Worm (Caenorhabditis elegans) whole organism, young adult: ENCODE results near the gene C44H4.6.

Experiments used
- C06A6.2 ChIP-seq: fragments of 200-800 bp; sonication (Bioruptor generic); conservative IDR thresholded peaks from 2 replicates; pipeline ENCODE4 v1.3.6; 2022; ENCODE audit warnings: missing genetic modification characterization, missing compliant biosample characterization
- D2030.7 ChIP-seq: fragments of 200-800 bp; sonication (Bioruptor generic); IDR thresholded peaks from 2 replicates; pipeline ENCODE4 v1.3.6; 2022; ENCODE audit warnings: missing genetic modification reagents, missing genetic modification characterization, missing compliant biosample characterization
- F10E7.11 ChIP-seq: sonication (generic microtip); optimal IDR thresholded peaks from 2 replicates; lab custom pipeline; 2017; ENCODE audit warnings: mild to moderate bottlenecking, missing genetic modification characterization, moderate library complexity, missing compliant biosample characterization
- F23B12.7 ChIP-seq: sonication (generic microtip); optimal IDR thresholded peaks from 2 replicates; lab custom pipeline; 2017; ENCODE audit warnings: missing genetic modification characterization, mild to moderate bottlenecking, missing compliant biosample characterization, antibody characterized with exemption, moderate library complexity; ENCODE audit not compliant: insufficient read depth
- F39B2.1 ChIP-seq: fragments of 200-800 bp; sonication (Bioruptor generic); IDR thresholded peaks from 2 replicates; pipeline ENCODE4 v1.3.6; 2022; ENCODE audit warnings: missing genetic modification reagents, missing genetic modification characterization, missing compliant biosample characterization
- T07F8.4 ChIP-seq: sonication (generic microtip); optimal IDR thresholded peaks from 2 replicates; lab custom pipeline; 2016; ENCODE audit warnings: mild to moderate bottlenecking, missing genetic modification characterization, moderate library complexity, missing compliant biosample characterization
- akir-1 ChIP-seq: fragments of 200-800 bp; sonication (Bioruptor generic); optimal IDR thresholded peaks from 2 replicates; lab custom pipeline; 2018; ENCODE audit warnings: mild to moderate bottlenecking, missing genetic modification characterization, moderate library complexity, missing compliant biosample characterization
- aptf-2 ChIP-seq: fragments of 200-800 bp; sonication (Bioruptor generic); conservative IDR thresholded peaks from 2 replicates; pipeline ENCODE4 v1.3.6; 2022; ENCODE audit warnings: missing genetic modification reagents, missing genetic modification characterization, missing compliant biosample characterization
- atf-7 ChIP-seq: sonication (generic microtip); optimal IDR thresholded peaks from 2 replicates; lab custom pipeline; 2017; ENCODE audit warnings: mild to moderate bottlenecking, missing genetic modification characterization, missing compliant biosample characterization
- attf-3 ChIP-seq: fragments of 200-800 bp; sonication (Bioruptor generic); conservative IDR thresholded peaks from 2 replicates; pipeline ENCODE4 v1.3.6; 2022; ENCODE audit warnings: missing genetic modification reagents, missing genetic modification characterization, missing compliant biosample characterization
- attf-5 ChIP-seq: fragments of 200-800 bp; sonication (Bioruptor generic); optimal IDR thresholded peaks from 2 replicates; lab custom pipeline; 2018; ENCODE audit warnings: mild to moderate bottlenecking, missing genetic modification characterization, missing compliant biosample characterization
- attf-6 ChIP-seq: fragments of 200-800 bp; sonication (Bioruptor generic); IDR thresholded peaks from 2 replicates; pipeline ENCODE4 v1.3.6; 2022; ENCODE audit warnings: missing genetic modification reagents, missing genetic modification characterization, missing compliant biosample characterization
- bed-2 ChIP-seq: fragments of 200-800 bp; sonication (Bioruptor generic); IDR thresholded peaks from 2 replicates; pipeline ENCODE4 v1.3.6; 2022; ENCODE audit warnings: missing genetic modification reagents, missing genetic modification characterization, missing compliant biosample characterization
- ccch-3 ChIP-seq: fragments of 200-800 bp; sonication (Bioruptor generic); optimal IDR thresholded peaks from 2 replicates; lab custom pipeline; 2018; ENCODE audit warnings: mild to moderate bottlenecking, missing genetic modification characterization, missing compliant biosample characterization
- cebp-1 ChIP-seq, 2 experiments: fragments of 200-800 bp in 1 of 2; sonication (Bioruptor generic) in 1 of 2; sonication (generic microtip) in 1 of 2; IDR thresholded peaks in 1 of 2; optimal IDR thresholded peaks in 1 of 2; 2 replicates each; pipeline versions ENCODE4 v1.3.6 to Lab custom; 2017 to 2022; ENCODE audit warnings: missing compliant biosample characterization in 2 of 2, missing genetic modification characterization in 2 of 2, mild to moderate bottlenecking in 1 of 2, missing genetic modification reagents in 1 of 2, moderate library complexity in 1 of 2
- ceh-27 ChIP-seq: fragments of 200-800 bp; sonication (Bioruptor generic); optimal IDR thresholded peaks from 2 replicates; lab custom pipeline; 2018; ENCODE audit warnings: mild to moderate bottlenecking, missing genetic modification characterization, moderate library complexity, missing compliant biosample characterization
- dox-1 ChIP-seq: fragments of 200-800 bp; sonication (Bioruptor generic); IDR thresholded peaks from 2 replicates; pipeline ENCODE4 v1.3.6; 2022; ENCODE audit warnings: missing genetic modification reagents, missing genetic modification characterization, missing compliant biosample characterization
- ekl-4 ChIP-seq: fragments of 200-800 bp; sonication (Bioruptor generic); IDR thresholded peaks from 2 replicates; pipeline ENCODE4 v1.3.6; 2022; ENCODE audit warnings: missing genetic modification reagents, missing genetic modification characterization, missing compliant biosample characterization
- gei-17 ChIP-seq: fragments of 200-800 bp; sonication (Bioruptor generic); optimal IDR thresholded peaks from 2 replicates; lab custom pipeline; 2018; ENCODE audit warnings: mild to moderate bottlenecking, missing genetic modification characterization, missing compliant biosample characterization
- him-1 ChIP-seq: sonication (generic microtip); optimal IDR thresholded peaks from 2 replicates; lab custom pipeline; 2016; ENCODE audit warnings: missing genotype, missing genetic modification reagents, missing genetic modification characterization, missing compliant biosample characterization
- hmg-1.2 ChIP-seq: fragments of 200-800 bp; sonication (Bioruptor generic); IDR thresholded peaks from 2 replicates; pipeline ENCODE4 v1.3.6; 2022; ENCODE audit warnings: missing genetic modification reagents, missing genetic modification characterization, missing compliant biosample characterization
- hmg-20 ChIP-seq: fragments of 200-800 bp; sonication (Bioruptor generic); IDR thresholded peaks from 2 replicates; pipeline ENCODE4 v1.3.6; 2022; ENCODE audit warnings: missing genetic modification reagents, missing genetic modification characterization, missing compliant biosample characterization
- lin-35 ChIP-seq, 3 experiments: fragments of 150-350 bp in 2 of 3; sonication (generic microtip) in 1 of 3; optimal IDR thresholded peaks; 2 replicates each; lab custom pipeline; 2014 to 2018; ENCODE audit warnings: missing biosample characterization in 3 of 3, missing genetic modification characterization in 3 of 3, missing genetic modification reagents in 3 of 3
- lin-40 ChIP-seq: sonication (generic microtip); optimal IDR thresholded peaks from 2 replicates; lab custom pipeline; 2016; ENCODE audit warnings: missing genetic modification characterization, mild to moderate bottlenecking, missing compliant biosample characterization, missing genotype, missing genetic modification reagents
- madf-6 ChIP-seq: fragments of 200-800 bp; sonication (Bioruptor generic); IDR thresholded peaks from 2 replicates; pipeline ENCODE4 v1.3.6; 2022; ENCODE audit warnings: missing genetic modification reagents, missing genetic modification characterization, missing compliant biosample characterization
- nfya-1 ChIP-seq: sonication (generic microtip); optimal IDR thresholded peaks from 2 replicates; lab custom pipeline; 2017; ENCODE audit warnings: antibody characterized with exemption, missing compliant biosample characterization, missing genetic modification characterization, borderline replicate concordance; ENCODE audit not compliant: insufficient read depth
- nhr-80 ChIP-seq: sonication (generic microtip); optimal IDR thresholded peaks from 2 replicates; lab custom pipeline; 2016; ENCODE audit warnings: missing genetic modification characterization, missing compliant biosample characterization
- rpc-1 ChIP-seq, 2 experiments: fragments of 150-350 bp in 1 of 2; sonication (generic microtip) in 1 of 2; optimal IDR thresholded peaks; 2 replicates each; lab custom pipeline; 2014 to 2018; ENCODE audit warnings: missing biosample characterization in 1 of 2, missing genetic modification characterization in 1 of 2, missing genetic modification reagents in 1 of 2, missing genotype in 1 of 2
- snpc-1.1 ChIP-seq: sonication (generic microtip); optimal IDR thresholded peaks from 2 replicates; lab custom pipeline; 2017; ENCODE audit warnings: missing genetic modification characterization, mild to moderate bottlenecking, missing compliant biosample characterization, antibody characterized with exemption, moderate library complexity, missing genotype, missing genetic modification reagents; ENCODE audit not compliant: insufficient read depth
- snpc-1.3 ChIP-seq: sonication (generic microtip); optimal IDR thresholded peaks from 2 replicates; lab custom pipeline; 2017; ENCODE audit warnings: missing genetic modification characterization, mild to moderate bottlenecking, missing compliant biosample characterization, antibody characterized with exemption, moderate library complexity, missing genotype, missing genetic modification reagents; ENCODE audit not compliant: insufficient read depth
- tbp1 ChIP-seq: fragments of 200-800 bp; sonication (Bioruptor generic); optimal IDR thresholded peaks from 2 replicates; lab custom pipeline; 2018; ENCODE audit warnings: mild to moderate bottlenecking, missing genetic modification characterization, missing compliant biosample characterization
- tlf-1 ChIP-seq: fragments of 200-800 bp; sonication (Bioruptor generic); optimal IDR thresholded peaks from 2 replicates; lab custom pipeline; 2018; ENCODE audit warnings: mild to moderate bottlenecking, missing genetic modification characterization, missing compliant biosample characterization
- zfh-2 ChIP-seq: fragments of 200-800 bp; sonication (Bioruptor generic); conservative IDR thresholded peaks from 2 replicates; pipeline ENCODE4 v1.3.6; 2022; ENCODE audit warnings: missing genetic modification reagents, missing genetic modification characterization, missing compliant biosample characterization
- zim-3 ChIP-seq: sonication (generic microtip); optimal IDR thresholded peaks from 2 replicates; lab custom pipeline; 2017; ENCODE audit warnings: mild to moderate bottlenecking, missing genetic modification characterization, moderate library complexity, missing compliant biosample characterization
- ztf-25 ChIP-seq: fragments of 200-800 bp; sonication (Bioruptor generic); IDR thresholded peaks from 2 replicates; pipeline ENCODE4 v1.3.6; 2022; ENCODE audit warnings: missing genetic modification reagents, missing genetic modification characterization, missing compliant biosample characterization

Gene C44H4.6

ce11 chrX:14621207-14621606 is 22.1 kb upstream of the C44H4.6 start:
- TF ChIP-seq dox-1 (GFP tag; lab: Robert Waterston, UW) (peak; percentile 33; the same call in 1 of the 2 replicates), C06A6.2 (GFP tag; lab: Robert Waterston, UW) (no peak), rpc-1 (optimal IDR thresholded peaks at IDR 0.05; lab: Kevin White, UChicago) (peak; percentile 30), rpc-1 (tag; optimal IDR thresholded peaks at IDR 0.05; lab: Kevin White, UChicago) (peak; percentile 65), D2030.7 (GFP tag; lab: Robert Waterston, UW) (peak; percentile 58), him-1 (no peak), tbp1 (GFP tag; lab: Kevin White, UChicago) (peak; percentile 41)

DNA sequence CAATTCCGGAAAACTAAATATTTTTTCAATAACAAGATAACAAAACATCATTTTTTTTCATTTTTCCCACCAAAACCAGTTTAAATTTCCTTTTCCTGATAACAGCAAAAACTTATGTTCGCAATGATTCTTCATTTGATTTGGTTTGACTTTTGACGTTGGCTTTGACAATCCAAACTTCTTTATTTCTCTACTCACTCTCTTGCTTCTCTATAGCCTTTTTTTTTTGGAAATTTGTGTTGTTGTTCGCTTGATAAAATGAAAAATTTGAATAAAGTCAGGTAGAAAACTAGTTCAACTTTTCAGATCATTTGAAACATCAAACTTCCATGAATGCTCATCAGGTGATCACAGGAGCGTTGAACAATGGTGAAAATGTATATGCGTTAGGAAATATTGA is 11.9 kb upstream of the C44H4.6 start, which contains the start of gene rbc-1:
Gene rbc-1, plus strand, starts transcription at position 301 of the 400 bp plus-strand sequence.
- no peak for TF ChIP-seq tlf-1 (GFP tag; lab: Kevin White, UChicago)
- no peak for TF ChIP-seq C06A6.2 (GFP tag; lab: Robert Waterston, UW)
- no peak for TF ChIP-seq T07F8.4 (tag; lab: Kevin White, UChicago)
- no peak for TF ChIP-seq F10E7.11
- TF ChIP-seq snpc-1.1 (tag; lab: Kevin White, UChicago): no peak
- TF ChIP-seq nhr-80 (tag; lab: Kevin White, UChicago): no peak
- TF ChIP-seq akir-1 (GFP tag; lab: Kevin White, UChicago): no peak
- TF ChIP-seq ccch-3 (GFP tag; lab: Kevin White, UChicago): no peak
- no peak for TF ChIP-seq gei-17
- TF ChIP-seq zim-3 (tag; lab: Kevin White, UChicago): no peak
- TF ChIP-seq, all 124 proteins: peak for 0

- TF ChIP-seq aptf-2 (GFP tag; lab: Robert Waterston, UW) (no peak), snpc-1.3 (tag; lab: Kevin White, UChicago) (no peak), F23B12.7 (no peak), attf-3 (no peak), attf-5 (GFP tag; lab: Kevin White, UChicago) (peak; percentile 34), dox-1 (GFP tag; lab: Robert Waterston, UW) (peak; percentile 29; the same call in 1 of the 2 replicates), attf-6 (no peak), nhr-80 (tag; lab: Kevin White, UChicago) (peak; percentile 18), hmg-20 (GFP tag; lab: Robert Waterston, UW) (no peak), bed-2 (no peak), gei-17 (peak; percentile 33), zfh-2 (GFP tag; lab: Robert Waterston, UW) (peak; percentile 62), atf-7 (tag; lab: Kevin White, UChicago) (peak; percentile 77), lin-35 (GFP tag; optimal IDR thresholded peaks at IDR 0.05; lab: Kevin White, UChicago) (peak in 1 of 3 experiments; percentile 32), hmg-1.2 (GFP tag; lab: Robert Waterston, UW) (peak; percentile 89; the same call in 1 of the 2 replicates), ztf-25 (GFP tag; lab: Robert Waterston, UW) (no peak), cebp-1 (GFP tag; IDR thresholded peaks at IDR 0.05; lab: Robert Waterston, UW) (no peak), cebp-1 (tag; optimal IDR thresholded peaks at IDR 0.05; lab: Kevin White, UChicago) (peak; percentile 68), ekl-4 (GFP tag; lab: Robert Waterston, UW) (0 out of 2 replicates have a peak, but pooled peaks have one; percentile 30), lin-40 (peak; percentile 7), nfya-1 (tag; lab: Kevin White, UChicago) (no peak), F39B2.1 (no peak), ceh-27 (GFP tag; lab: Kevin White, UChicago) (peak; percentile 22), madf-6 (0 out of 2 replicates have a peak, but pooled peaks have one; percentile 18)
These were observed 11.1 kb upstream of the C44H4.6 start for ce11 chrX:14610093-14610763.
